Fruit fly (Drosophila melanogaster) whole organism, embryonic: ENCODE results near the gene CG32568.

Experiments
- Atf6 ChIP-seq: fragments of 200-800 bp; sonication (Bioruptor generic); IDR thresholded peaks from 2 replicates; pipeline ENCODE4 v1.3.6; 2022; ENCODE audit warnings: missing biosample characterization, missing genetic modification characterization
- CG10321 ChIP-seq: fragments of 200-800 bp; sonication (Bioruptor generic); IDR thresholded peaks from 2 replicates; pipeline ENCODE4 v1.3.6; 2022; ENCODE audit warnings: missing biosample characterization, missing genetic modification characterization
- CG10431 ChIP-seq: fragments of 200-800 bp; sonication (Bioruptor generic); optimal IDR thresholded peaks from 3 replicates; lab custom pipeline; 2018; ENCODE audit warnings: missing biosample characterization, mild to moderate bottlenecking, missing genetic modification characterization
- CG10654 ChIP-seq: fragments of 200-800 bp; sonication (Bioruptor generic); optimal IDR thresholded peaks from 2 replicates; lab custom pipeline; 2016; ENCODE audit warnings: missing biosample characterization, missing genetic modification characterization
- CG11398 ChIP-seq: fragments of 200-800 bp; sonication (Bioruptor generic); optimal IDR thresholded peaks from 2 replicates; lab custom pipeline; 2016; ENCODE audit warnings: missing biosample characterization, missing genetic modification characterization
- CG11723 ChIP-seq: fragments of 200-800 bp; sonication (Bioruptor generic); optimal IDR thresholded peaks from 2 replicates; lab custom pipeline; 2017; ENCODE audit warnings: missing biosample characterization, mild to moderate bottlenecking, missing genetic modification characterization
- CG12391 ChIP-seq: fragments of 200-800 bp; sonication (Bioruptor generic); optimal IDR thresholded peaks from 3 replicates; lab custom pipeline; 2018; ENCODE audit warnings: missing biosample characterization, mild to moderate bottlenecking, missing genetic modification characterization, moderate library complexity
- CG14965 ChIP-seq: fragments of 200-800 bp; sonication (Bioruptor generic); optimal IDR thresholded peaks from 2 replicates; lab custom pipeline; 2016; ENCODE audit warnings: missing biosample characterization, missing genetic modification characterization, borderline replicate concordance
- CG1647 ChIP-seq: fragments of 200-800 bp; sonication (Bioruptor generic); optimal IDR thresholded peaks from 3 replicates; lab custom pipeline; 2016; ENCODE audit warnings: missing biosample characterization, missing genetic modification characterization
- CG16863 ChIP-seq: fragments of 200-800 bp; sonication (Bioruptor generic); optimal IDR thresholded peaks from 3 replicates; lab custom pipeline; 2016; ENCODE audit warnings: missing biosample characterization, missing genetic modification characterization
- CG18476 ChIP-seq: fragments of 200-800 bp; sonication (Bioruptor generic); optimal IDR thresholded peaks from 2 replicates; lab custom pipeline; 2016; ENCODE audit warnings: missing biosample characterization, mild to moderate bottlenecking, missing genetic modification characterization
- CG2712 ChIP-seq: fragments of 200-800 bp; optimal IDR thresholded peaks from 3 replicates; lab custom pipeline; 2019; ENCODE audit warnings: missing biosample characterization, mild to moderate bottlenecking, missing genetic modification characterization, moderate library complexity
- CG31441 ChIP-seq: fragments of 200-800 bp; sonication (Bioruptor generic); IDR thresholded peaks from 2 replicates; pipeline ENCODE4 v1.3.6; 2022; ENCODE audit warnings: missing biosample characterization, missing genetic modification characterization
- CG3163 ChIP-seq: fragments of 200-800 bp; sonication (Bioruptor generic); optimal IDR thresholded peaks from 3 replicates; lab custom pipeline; 2016; ENCODE audit warnings: missing biosample characterization, missing genetic modification characterization
- CG32532 ChIP-seq: fragments of 200-800 bp; sonication (Bioruptor generic); IDR thresholded peaks from 2 replicates; pipeline ENCODE4 v1.3.6; 2022; ENCODE audit warnings: missing biosample characterization, missing genetic modification characterization
- CG33213 ChIP-seq: fragments of 200-800 bp; sonication (Bioruptor generic); optimal IDR thresholded peaks from 3 replicates; lab custom pipeline; 2016; ENCODE audit warnings: missing biosample characterization, missing genetic modification characterization
- CG6175 ChIP-seq: fragments of 200-800 bp; sonication (Bioruptor generic); IDR thresholded peaks from 3 replicates; pipeline ENCODE4 v1.3.6; 2022; ENCODE audit warnings: missing biosample characterization, missing genetic modification characterization
- CG6683 ChIP-seq: fragments of 200-800 bp; sonication (Bioruptor generic); optimal IDR thresholded peaks from 2 replicates; lab custom pipeline; 2017; ENCODE audit warnings: missing biosample characterization, mild to moderate bottlenecking, missing genetic modification characterization, missing genetic modification reagents
- CG8089 ChIP-seq: fragments of 200-800 bp; sonication (Bioruptor generic); optimal IDR thresholded peaks from 3 replicates; lab custom pipeline; 2016; ENCODE audit warnings: missing biosample characterization, missing genetic modification characterization
- CG8359 ChIP-seq: fragments of 200-800 bp; sonication (Bioruptor generic); optimal IDR thresholded peaks from 2 replicates; lab custom pipeline; 2017; ENCODE audit warnings: missing biosample characterization, mild to moderate bottlenecking, missing genetic modification characterization, borderline replicate concordance
- CG9876 ChIP-seq: fragments of 200-800 bp; sonication (Bioruptor generic); optimal IDR thresholded peaks from 2 replicates; lab custom pipeline; 2016; ENCODE audit warnings: missing biosample characterization, missing genetic modification characterization
- CoRest ChIP-seq: fragments of 200-800 bp; sonication (Bioruptor generic); optimal IDR thresholded peaks from 3 replicates; lab custom pipeline; 2018; ENCODE audit warnings: missing biosample characterization, mild to moderate bottlenecking, missing genetic modification characterization, moderate library complexity
- Dip3 ChIP-seq: fragments of 200-800 bp; sonication (Bioruptor generic); optimal IDR thresholded peaks from 3 replicates; lab custom pipeline; 2016; ENCODE audit warnings: missing biosample characterization, missing genetic modification characterization
- ERR ChIP-seq: fragments of 200-800 bp; sonication (Bioruptor generic); optimal IDR thresholded peaks from 2 replicates; lab custom pipeline; 2016; ENCODE audit warnings: missing biosample characterization, missing genetic modification characterization
- Elba2 ChIP-seq: fragments of 200-800 bp; sonication (Bioruptor generic); optimal IDR thresholded peaks from 3 replicates; lab custom pipeline; 2016; ENCODE audit warnings: missing biosample characterization, missing genetic modification characterization
- Fer2 ChIP-seq: fragments of 200-800 bp; sonication (Bioruptor generic); optimal IDR thresholded peaks from 2 replicates; lab custom pipeline; 2018; ENCODE audit warnings: missing biosample characterization, mild to moderate bottlenecking, missing genetic modification characterization, moderate library complexity
- HLH54F ChIP-seq: fragments of 200-800 bp; sonication (Bioruptor generic); optimal IDR thresholded peaks from 3 replicates; lab custom pipeline; 2016; ENCODE audit warnings: missing biosample characterization, missing genetic modification characterization
- MTF-1 ChIP-seq: fragments of 200-800 bp; sonication (Bioruptor generic); optimal IDR thresholded peaks from 2 replicates; lab custom pipeline; 2018; ENCODE audit warnings: missing biosample characterization, mild to moderate bottlenecking, missing genetic modification characterization, borderline replicate concordance
- NC2β ChIP-seq: fragments of 200-800 bp; sonication (Bioruptor generic); optimal IDR thresholded peaks from 2 replicates; lab custom pipeline; 2016; ENCODE audit warnings: missing biosample characterization, missing genetic modification characterization
- Ptx1 ChIP-seq: fragments of 200-800 bp; sonication (Bioruptor generic); IDR thresholded peaks from 2 replicates; pipeline ENCODE4 v1.3.6; 2022; ENCODE audit warnings: missing biosample characterization, missing genetic modification characterization
- Sry-β ChIP-seq: fragments of 200-800 bp; sonication (Bioruptor generic); optimal IDR thresholded peaks from 2 replicates; lab custom pipeline; 2018; ENCODE audit warnings: missing biosample characterization, mild to moderate bottlenecking, missing genetic modification characterization, moderate library complexity
- Vsx1 ChIP-seq: fragments of 200-800 bp; sonication (Bioruptor generic); optimal IDR thresholded peaks from 2 replicates; lab custom pipeline; 2017; ENCODE audit warnings: missing biosample characterization, mild to moderate bottlenecking, missing genetic modification characterization, missing genetic modification reagents
- Xbp1 ChIP-seq: fragments of 200-800 bp; sonication (Bioruptor generic); optimal IDR thresholded peaks from 3 replicates; lab custom pipeline; 2016; ENCODE audit warnings: missing biosample characterization, mild to moderate bottlenecking, missing genetic modification characterization
- YL-1 ChIP-seq: fragments of 200-800 bp; sonication (Bioruptor generic); optimal IDR thresholded peaks from 3 replicates; lab custom pipeline; 2017; ENCODE audit warnings: missing biosample characterization, mild to moderate bottlenecking, missing genetic modification characterization
- abd-A ChIP-seq: fragments of 200-800 bp; sonication (Bioruptor generic); optimal IDR thresholded peaks from 3 replicates; lab custom pipeline; 2019; ENCODE audit warnings: missing biosample characterization, mild to moderate bottlenecking, missing genetic modification characterization, moderate library complexity
- amos ChIP-seq: fragments of 200-800 bp; sonication (Bioruptor generic); IDR thresholded peaks from 2 replicates; pipeline ENCODE4 v1.3.6; 2022; ENCODE audit warnings: missing biosample characterization, missing genetic modification characterization; ENCODE audit not compliant: partially characterized antibody
- ci ChIP-seq: fragments of 200-800 bp; sonication (Bioruptor generic); IDR thresholded peaks from 3 replicates; pipeline ENCODE4 v1.3.6; 2022; ENCODE audit warnings: missing biosample characterization, missing genetic modification characterization
- croc ChIP-seq: fragments of 200-800 bp; sonication (Bioruptor generic); conservative IDR thresholded peaks from 3 replicates; pipeline ENCODE4 v1.3.6; 2022; ENCODE audit warnings: missing biosample characterization, missing genetic modification characterization
- crp ChIP-seq, 2 experiments: fragments of 200-800 bp; sonication (Bioruptor generic); optimal IDR thresholded peaks; 2 replicates in 1 of 2; 3 replicates in 1 of 2; lab custom pipeline; 2017; ENCODE audit warnings: missing biosample characterization in 2 of 2, missing genetic modification characterization in 2 of 2, mild to moderate bottlenecking in 1 of 2, moderate library complexity in 1 of 2
- cwo ChIP-seq: fragments of 200-800 bp; sonication (Bioruptor generic); optimal IDR thresholded peaks from 3 replicates; lab custom pipeline; 2017; ENCODE audit warnings: missing biosample characterization, missing genetic modification characterization, mild to moderate bottlenecking, moderate library complexity, missing genetic modification reagents
- danr ChIP-seq: fragments of 200-800 bp; sonication (Bioruptor generic); IDR thresholded peaks from 2 replicates; pipeline ENCODE4 v1.3.6; 2022; ENCODE audit warnings: missing biosample characterization, missing genetic modification characterization
- gcm2 ChIP-seq: fragments of 200-800 bp; sonication (Bioruptor generic); optimal IDR thresholded peaks from 2 replicates; lab custom pipeline; 2016; ENCODE audit warnings: missing biosample characterization, missing genetic modification characterization
- lbe ChIP-seq: fragments of 200-800 bp; sonication (Bioruptor generic); optimal IDR thresholded peaks from 2 replicates; lab custom pipeline; 2016; ENCODE audit warnings: missing biosample characterization, mild to moderate bottlenecking, missing genetic modification characterization
- psq ChIP-seq: fragments of 200-800 bp; sonication (Bioruptor generic); optimal IDR thresholded peaks from 2 replicates; lab custom pipeline; 2017; ENCODE audit warnings: missing biosample characterization, missing genetic modification characterization
- pzg ChIP-seq: fragments of 200-800 bp; sonication (Bioruptor generic); optimal IDR thresholded peaks from 3 replicates; lab custom pipeline; 2018; ENCODE audit warnings: missing biosample characterization, mild to moderate bottlenecking, missing genetic modification characterization, moderate library complexity
- ranshi ChIP-seq: fragments of 200-800 bp; sonication (Bioruptor generic); IDR thresholded peaks from 2 replicates; pipeline ENCODE4 v1.3.6; 2022; ENCODE audit warnings: missing biosample characterization, missing genetic modification characterization
- scrt ChIP-seq: fragments of 200-800 bp; sonication (Bioruptor generic); optimal IDR thresholded peaks from 2 replicates; lab custom pipeline; 2018; ENCODE audit warnings: missing biosample characterization, mild to moderate bottlenecking, missing genetic modification characterization, moderate library complexity
- shn ChIP-seq: fragments of 200-800 bp; sonication (Bioruptor generic); optimal IDR thresholded peaks from 3 replicates; lab custom pipeline; 2016; ENCODE audit warnings: missing biosample characterization, missing genetic modification characterization
- zfh2 ChIP-seq: fragments of 200-800 bp; sonication (Bioruptor generic); optimal IDR thresholded peaks from 2 replicates; lab custom pipeline; 2016; ENCODE audit warnings: missing biosample characterization, missing genetic modification characterization

Gene CG32568

DNA sequence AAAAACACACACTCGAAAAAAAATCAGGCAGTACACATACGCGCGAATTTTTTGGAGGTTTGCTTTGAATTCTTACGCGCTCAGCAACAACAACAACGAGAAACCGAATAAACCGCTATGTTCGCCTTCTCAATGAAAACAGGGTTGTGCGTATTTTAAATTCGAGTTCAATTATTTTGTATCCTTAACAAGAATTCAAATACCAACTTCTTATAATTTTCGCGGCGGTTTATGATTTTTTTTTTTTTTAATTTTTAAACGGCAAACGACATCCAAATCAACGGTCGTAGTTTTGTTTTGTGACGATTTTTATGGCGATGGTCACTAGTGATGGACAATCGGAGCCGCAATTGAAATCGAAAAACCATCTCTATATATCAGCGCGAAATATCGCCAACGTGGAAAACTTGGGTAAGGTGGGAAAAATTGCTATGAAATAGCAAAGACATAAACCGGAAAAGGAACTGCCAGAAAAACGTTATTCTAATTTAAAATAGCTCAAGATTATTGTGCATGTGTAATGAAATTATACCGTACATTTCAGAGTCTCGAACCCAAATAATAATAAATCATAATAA, 11.0 kb downstream of the CG32568 start, which contains the start of gene goe (continued):
- TF ChIP-seq CG11398 (GFP tag; lab: Kevin White, UChicago) (peak; percentile 73), CG14965 (GFP tag; lab: Kevin White, UChicago) (peak; percentile 37), Sry-β (GFP tag; lab: Kevin White, UChicago) (peak; percentile 26), CG12391 (tag; lab: Kevin White, UChicago) (peak; percentile 86), amos (GFP tag; lab: Robert Waterston, UW) (peak; percentile 97), ranshi (GFP tag; lab: Robert Waterston, UW) (peak; percentile 68), abd-A (tag; lab: Kevin White, UChicago) (no peak), CG18476 (GFP tag; lab: Kevin White, UChicago) (no peak), danr (GFP tag; lab: Robert Waterston, UW) (0 out of 2 replicates have a peak, but pooled peaks have one; percentile 32), CG9876 (GFP tag; lab: Kevin White, UChicago) (peak; percentile 95), scrt (peak; percentile 64), CG8359 (GFP tag; lab: Kevin White, UChicago) (no peak), CG3163 (peak; percentile 75), Xbp1 (peak; percentile 88), CG10654 (peak; percentile 74), ERR (peak; percentile 77), CG10431 (peak; percentile 57), CG16863 (GFP tag; lab: Kevin White, UChicago) (peak; percentile 56), CG6683 (peak; percentile 56), CG8089 (GFP tag; lab: Kevin White, UChicago) (peak; percentile 62), crp (GFP tag; optimal IDR thresholded peaks at IDR 0.05; lab: Kevin White, UChicago) (peak in 1 of 2 experiments; percentile 44), CoRest (tag; lab: Kevin White, UChicago) (peak; percentile 82), lbe (GFP tag; lab: Kevin White, UChicago) (peak; percentile 16), CG32532 (peak; percentile 88), CG10321 (peak; percentile 55), Elba2 (GFP tag; lab: Kevin White, UChicago) (peak; percentile 13), CG1647 (GFP tag; lab: Kevin White, UChicago) (peak; percentile 40), Atf6 (GFP tag; lab: Robert Waterston, UW) (peak; percentile 79), HLH54F (GFP tag; lab: Kevin White, UChicago) (peak; percentile 83), pzg (GFP tag; lab: Kevin White, UChicago) (peak; percentile 80), gcm2 (peak; percentile 49), Fer2 (tag; lab: Kevin White, UChicago) (peak; percentile 20), CG2712 (tag; lab: Kevin White, UChicago) (peak; percentile 53), CG6175 (GFP tag; lab: Robert Waterston, UW) (peak; percentile 79), YL-1 (GFP tag; lab: Kevin White, UChicago) (peak; percentile 50), Vsx1 (peak; percentile 80), MTF-1 (GFP tag; lab: Kevin White, UChicago) (peak; percentile 81), croc (GFP tag; lab: Robert Waterston, UW) (peak; percentile 59; the same call in 2 of the 3 replicates), zfh2 (peak; percentile 90), Ptx1 (GFP tag; lab: Robert Waterston, UW) (peak; percentile 72), CG31441 (0 out of 2 replicates have a peak, but pooled peaks have one; percentile 32), Dip3 (GFP tag; lab: Kevin White, UChicago) (peak; percentile 86), psq (peak; percentile 52), ci (GFP tag; lab: Robert Waterston, UW) (peak; percentile 96), NC2β (GFP tag; lab: Kevin White, UChicago) (peak; percentile 91), shn (peak; percentile 89), CG11723 (peak; percentile 64), cwo (peak; percentile 34), CG33213 (peak; percentile 89)
